Fruit fly (Drosophila melanogaster) whole organism, embryonic: ENCODE results near the gene CG32344.

Experiments
- Antp ChIP-seq: fragments of 200-800 bp; sonication (Bioruptor generic); optimal IDR thresholded peaks from 3 replicates; lab custom pipeline; 2016; ENCODE audit warnings: missing biosample characterization, missing genetic modification characterization
- Atf3 ChIP-seq: fragments of 200-800 bp; sonication (Bioruptor generic); optimal IDR thresholded peaks from 3 replicates; lab custom pipeline; 2016; ENCODE audit warnings: missing biosample characterization, missing genetic modification characterization
- Awh ChIP-seq: fragments of 200-800 bp; sonication (Bioruptor generic); IDR thresholded peaks from 2 replicates; pipeline ENCODE4, ENCODE4 v1.3.6; 2022; ENCODE audit warnings: missing biosample characterization, missing genetic modification characterization
- BtbVII ChIP-seq: fragments of 200-800 bp; sonication (Bioruptor generic); optimal IDR thresholded peaks from 3 replicates; lab custom pipeline; 2017; ENCODE audit warnings: missing biosample characterization, mild to moderate bottlenecking, missing genetic modification characterization
- CG10267 ChIP-seq: fragments of 200-800 bp; sonication (Bioruptor generic); optimal IDR thresholded peaks from 2 replicates; lab custom pipeline; 2018; ENCODE audit warnings: missing biosample characterization, mild to moderate bottlenecking, missing genetic modification characterization, moderate library complexity
- CG11456 ChIP-seq: fragments of 200-800 bp; sonication (Bioruptor generic); IDR thresholded peaks from 3 replicates; pipeline ENCODE4 v1.3.6; 2022; ENCODE audit warnings: missing biosample characterization, missing genetic modification characterization
- CG12071 ChIP-seq: fragments of 200-800 bp; sonication (Bioruptor generic); optimal IDR thresholded peaks from 3 replicates; lab custom pipeline; 2018; ENCODE audit warnings: missing biosample characterization, mild to moderate bottlenecking, missing genetic modification characterization
- CG12299 ChIP-seq: fragments of 200-800 bp; sonication (Bioruptor generic); optimal IDR thresholded peaks from 2 replicates; lab custom pipeline; 2018; ENCODE audit warnings: missing biosample characterization, mild to moderate bottlenecking, missing genetic modification characterization
- CG12769 ChIP-seq: fragments of 200-800 bp; sonication (Bioruptor generic); optimal IDR thresholded peaks from 2 replicates; lab custom pipeline; 2019; ENCODE audit warnings: missing biosample characterization, mild to moderate bottlenecking, missing genetic modification characterization, moderate library complexity
- CG13624 ChIP-seq: fragments of 200-800 bp; sonication (Bioruptor generic); optimal IDR thresholded peaks from 2 replicates; lab custom pipeline; 2016; ENCODE audit warnings: missing biosample characterization, missing genetic modification characterization
- CG13894 ChIP-seq: fragments of 200-800 bp; sonication (Bioruptor generic); optimal IDR thresholded peaks from 3 replicates; lab custom pipeline; 2018; ENCODE audit warnings: missing biosample characterization, mild to moderate bottlenecking, missing genetic modification characterization, moderate library complexity
- CG15269 ChIP-seq: fragments of 200-800 bp; sonication (Bioruptor generic); optimal IDR thresholded peaks from 2 replicates; lab custom pipeline; 2018; ENCODE audit warnings: missing biosample characterization, mild to moderate bottlenecking, missing genetic modification characterization, moderate library complexity
- CG1603 ChIP-seq: fragments of 200-800 bp; sonication (Bioruptor generic); optimal IDR thresholded peaks from 2 replicates; lab custom pipeline; 2019; ENCODE audit warnings: missing biosample characterization, mild to moderate bottlenecking, missing genetic modification characterization, moderate library complexity
- CG18262 ChIP-seq: fragments of 200-800 bp; optimal IDR thresholded peaks from 3 replicates; lab custom pipeline; 2019; ENCODE audit warnings: missing biosample characterization, mild to moderate bottlenecking, missing genetic modification characterization, moderate library complexity
- CG2678 ChIP-seq: fragments of 200-800 bp; sonication (Bioruptor generic); optimal IDR thresholded peaks from 3 replicates; lab custom pipeline; 2019; ENCODE audit warnings: missing biosample characterization, mild to moderate bottlenecking, missing genetic modification characterization, moderate library complexity
- CG3407 ChIP-seq: fragments of 200-800 bp; sonication (Bioruptor generic); optimal IDR thresholded peaks from 2 replicates; lab custom pipeline; 2018; ENCODE audit warnings: missing biosample characterization, mild to moderate bottlenecking, missing genetic modification characterization
- CG4328 ChIP-seq: fragments of 200-800 bp; sonication (Bioruptor generic); optimal IDR thresholded peaks from 3 replicates; lab custom pipeline; 2017; ENCODE audit warnings: missing biosample characterization, missing genetic modification reagents, missing genetic modification characterization
- CG5180 ChIP-seq: fragments of 200-800 bp; sonication (Bioruptor generic); optimal IDR thresholded peaks from 3 replicates; lab custom pipeline; 2017; ENCODE audit warnings: missing biosample characterization, missing genetic modification characterization, mild to moderate bottlenecking, moderate library complexity, missing genetic modification reagents
- CG6854 ChIP-seq: fragments of 200-800 bp; sonication (Bioruptor generic); optimal IDR thresholded peaks from 3 replicates; lab custom pipeline; 2017; ENCODE audit warnings: missing biosample characterization, mild to moderate bottlenecking, missing genetic modification characterization
- CG7357 ChIP-seq: fragments of 200-800 bp; sonication (Bioruptor generic); IDR thresholded peaks from 3 replicates; pipeline ENCODE4 v1.3.6; 2022; ENCODE audit warnings: missing biosample characterization, missing genetic modification characterization
- CG8089 ChIP-seq: fragments of 200-800 bp; sonication (Bioruptor generic); optimal IDR thresholded peaks from 3 replicates; lab custom pipeline; 2016; ENCODE audit warnings: missing biosample characterization, missing genetic modification characterization
- E2f2 ChIP-seq: fragments of 200-800 bp; sonication (Bioruptor generic); IDR thresholded peaks from 2 replicates; pipeline ENCODE4 v1.3.6; 2022; ENCODE audit warnings: missing biosample characterization, missing genetic modification characterization
- Lhr ChIP-seq: fragments of 200-800 bp; sonication (Bioruptor generic); optimal IDR thresholded peaks from 3 replicates; lab custom pipeline; 2017; ENCODE audit warnings: mild to moderate bottlenecking, missing biosample characterization, missing genetic modification reagents, missing genetic modification characterization
- Max ChIP-seq: fragments of 200-800 bp; sonication (Bioruptor generic); optimal IDR thresholded peaks from 2 replicates; lab custom pipeline; 2016; ENCODE audit warnings: missing biosample characterization, mild to moderate bottlenecking, missing genetic modification characterization
- Nf-YB ChIP-seq: fragments of 200-800 bp; sonication (Bioruptor generic); optimal IDR thresholded peaks from 3 replicates; lab custom pipeline; 2019; ENCODE audit warnings: missing biosample characterization, mild to moderate bottlenecking, missing genetic modification characterization, moderate library complexity
- Sry-β ChIP-seq: fragments of 200-800 bp; sonication (Bioruptor generic); optimal IDR thresholded peaks from 2 replicates; lab custom pipeline; 2018; ENCODE audit warnings: missing biosample characterization, mild to moderate bottlenecking, missing genetic modification characterization, moderate library complexity
- Vsx1 ChIP-seq: fragments of 200-800 bp; sonication (Bioruptor generic); optimal IDR thresholded peaks from 2 replicates; lab custom pipeline; 2017; ENCODE audit warnings: missing biosample characterization, mild to moderate bottlenecking, missing genetic modification characterization, missing genetic modification reagents
- az2 ChIP-seq: fragments of 200-800 bp; sonication (Bioruptor generic); optimal IDR thresholded peaks from 3 replicates; lab custom pipeline; 2016; ENCODE audit warnings: missing biosample characterization, missing genetic modification characterization
- cg ChIP-seq: fragments of 200-800 bp; sonication (Bioruptor generic); optimal IDR thresholded peaks from 3 replicates; lab custom pipeline; 2019; ENCODE audit warnings: missing biosample characterization, mild to moderate bottlenecking, missing genetic modification characterization, moderate library complexity
- ci ChIP-seq: fragments of 200-800 bp; sonication (Bioruptor generic); IDR thresholded peaks from 3 replicates; pipeline ENCODE4 v1.3.6; 2022; ENCODE audit warnings: missing biosample characterization, missing genetic modification characterization
- eyg ChIP-seq: fragments of 200-800 bp; sonication (Bioruptor generic); optimal IDR thresholded peaks from 3 replicates; lab custom pipeline; 2016; ENCODE audit warnings: missing biosample characterization, missing genetic modification characterization
- grn ChIP-seq: fragments of 200-800 bp; sonication (Bioruptor generic); optimal IDR thresholded peaks from 3 replicates; lab custom pipeline; 2017; ENCODE audit warnings: missing biosample characterization, missing genetic modification characterization
- insv ChIP-seq, 2 experiments: fragments of 200-800 bp; sonication (Bioruptor generic); optimal IDR thresholded peaks; 3 replicates each; lab custom pipeline; 2016 to 2018; ENCODE audit warnings: missing biosample characterization in 2 of 2, missing genetic modification characterization in 2 of 2
- lmd ChIP-seq: fragments of 200-800 bp; sonication (Bioruptor generic); IDR thresholded peaks from 2 replicates; pipeline ENCODE4 v1.3.6; 2022; ENCODE audit warnings: missing biosample characterization, missing genetic modification characterization
- lola ChIP-seq, 3 experiments: fragments of >200 bp in 2 of 3; fragments of 200-800 bp in 1 of 3; sonication (Bioruptor generic) in 1 of 3; optimal IDR thresholded peaks; 2 replicates each; lab custom pipeline; 2017 to 2019; ENCODE audit warnings: missing biosample characterization in 3 of 3, missing genetic modification characterization in 3 of 3, mild to moderate bottlenecking in 1 of 3, moderate library complexity in 1 of 3
- pum ChIP-seq: fragments of 200-800 bp; sonication (Bioruptor generic); optimal IDR thresholded peaks from 2 replicates; lab custom pipeline; 2016; ENCODE audit warnings: missing biosample characterization, missing genetic modification characterization
- salm ChIP-seq: fragments of 200-800 bp; sonication (Bioruptor generic); optimal IDR thresholded peaks from 2 replicates; lab custom pipeline; 2018; ENCODE audit warnings: missing biosample characterization, mild to moderate bottlenecking, missing genetic modification characterization
- sc ChIP-seq, 3 experiments: fragments of >200 bp in 2 of 3; fragments of 200-800 bp in 1 of 3; sonication (Bioruptor generic) in 1 of 3; optimal IDR thresholded peaks; 2 replicates in 2 of 3; 3 replicates in 1 of 3; lab custom pipeline; 2017; ENCODE audit warnings: mild to moderate bottlenecking in 1 of 3, missing biosample characterization in 1 of 3, missing genetic modification characterization in 1 of 3, missing genetic modification reagents in 1 of 3
- scrt ChIP-seq: fragments of 200-800 bp; sonication (Bioruptor generic); optimal IDR thresholded peaks from 2 replicates; lab custom pipeline; 2018; ENCODE audit warnings: missing biosample characterization, mild to moderate bottlenecking, missing genetic modification characterization, moderate library complexity
- sens ChIP-seq: fragments of 200-800 bp; sonication (Bioruptor generic); peaks from one replicate; lab custom pipeline; 2016; ENCODE audit warnings: missing biosample characterization, missing genetic modification characterization
- slou ChIP-seq: fragments of 200-800 bp; sonication (Bioruptor generic); optimal IDR thresholded peaks from 3 replicates; lab custom pipeline; 2016; ENCODE audit warnings: missing biosample characterization, missing genetic modification characterization
- sob ChIP-seq: fragments of 200-800 bp; sonication (Bioruptor generic); IDR thresholded peaks from 2 replicates; pipeline ENCODE4 v1.3.6; 2022; ENCODE audit warnings: missing biosample characterization, missing genetic modification characterization
- sug ChIP-seq: fragments of 200-800 bp; optimal IDR thresholded peaks from 2 replicates; lab custom pipeline; 2019; ENCODE audit warnings: missing biosample characterization, mild to moderate bottlenecking, missing genetic modification characterization, moderate library complexity
- tgo ChIP-seq: fragments of 200-800 bp; sonication (Bioruptor generic); IDR thresholded peaks from 3 replicates; pipeline ENCODE4 v1.3.6; 2022; ENCODE audit warnings: missing biosample characterization, missing genetic modification characterization
- tll ChIP-seq, 2 experiments: fragments of 200-800 bp in 1 of 2; fragments of >200 bp in 1 of 2; sonication (Bioruptor generic) in 1 of 2; optimal IDR thresholded peaks; 2 replicates each; lab custom pipeline; 2017 to 2019; ENCODE audit warnings: missing biosample characterization in 2 of 2, missing genetic modification characterization in 2 of 2, mild to moderate bottlenecking in 1 of 2, moderate library complexity in 1 of 2
- usp ChIP-seq: fragments of >200 bp; optimal IDR thresholded peaks from 2 replicates; lab custom pipeline; 2017; ENCODE audit warnings: missing biosample characterization, missing genetic modification characterization
- wdn ChIP-seq: fragments of 200-800 bp; sonication (Bioruptor generic); IDR thresholded peaks from 2 replicates; pipeline ENCODE4 v1.3.6; 2022; ENCODE audit warnings: missing biosample characterization, missing genetic modification characterization
- zen ChIP-seq: fragments of 200-800 bp; sonication (Bioruptor generic); optimal IDR thresholded peaks from 3 replicates; lab custom pipeline; 2018; ENCODE audit warnings: missing biosample characterization, mild to moderate bottlenecking, missing genetic modification characterization, moderate library complexity

CG32344 gene

DNA sequence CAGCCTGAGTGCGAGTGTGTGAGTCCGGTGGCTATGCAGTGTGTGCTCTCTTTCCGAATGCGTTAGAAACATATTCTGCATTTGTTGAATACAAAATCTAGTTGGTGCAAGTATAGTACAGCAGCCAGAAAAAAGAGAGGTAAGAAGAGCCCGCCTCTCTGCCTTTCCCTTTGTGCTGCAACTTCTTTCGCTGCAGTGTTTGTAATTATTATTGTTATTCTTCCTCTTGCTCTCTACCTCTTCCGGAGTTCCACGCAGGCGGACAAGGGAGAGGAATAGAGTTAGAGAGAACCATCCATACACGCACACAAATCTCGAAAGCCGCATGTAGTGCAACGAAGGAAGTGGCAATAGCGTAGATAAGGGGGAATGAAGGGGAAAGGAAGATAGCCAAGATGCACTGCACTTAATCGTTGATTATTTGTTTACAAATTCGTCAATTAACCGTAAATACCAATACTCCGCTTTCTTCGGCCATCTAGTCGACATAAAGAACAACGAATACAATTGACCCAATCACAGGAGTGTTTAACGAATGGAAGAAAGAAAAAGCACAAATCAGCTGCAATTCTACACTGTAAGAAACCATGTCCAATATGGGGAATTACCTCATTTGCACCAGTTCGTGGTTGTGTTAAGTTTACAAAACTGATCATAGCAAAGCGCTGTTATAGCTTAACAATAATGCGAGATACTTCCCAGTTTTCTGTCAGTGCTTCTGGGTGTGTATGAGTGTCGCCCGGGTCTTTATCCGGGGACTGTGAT lies 23.3 kb upstream of the CG32344 start (continued):
- peak; percentile 54 for TF ChIP-seq eyg
- TF ChIP-seq CG10267 (tag; lab: Kevin White, UChicago): peak; percentile 67
- peak; percentile 75 for TF ChIP-seq CG3407 (GFP tag; lab: Kevin White, UChicago)
- TF ChIP-seq salm (tag; lab: Kevin White, UChicago): no peak
- no peak for TF ChIP-seq scrt (GFP tag; lab: Kevin White, UChicago)
- no peak for TF ChIP-seq BtbVII (GFP tag; lab: Kevin White, UChicago)
- TF ChIP-seq CG12769 (tag; lab: Kevin White, UChicago): peak; percentile 51
- no peak for TF ChIP-seq CG6854 (GFP tag; lab: Kevin White, UChicago)
- TF ChIP-seq sob (GFP tag; lab: Robert Waterston, UW): peak; percentile 40; the same call in 1 of the 2 replicates
- peak in 1 of 3 experiments; percentile 69 for TF ChIP-seq lola (GFP tag; optimal IDR thresholded peaks at IDR 0.05; lab: Kevin White, UChicago)
- peak; percentile 27 for TF ChIP-seq Sry-β (GFP tag; lab: Kevin White, UChicago)
- TF ChIP-seq CG5180 (GFP tag; lab: Kevin White, UChicago): peak; percentile 47
- TF ChIP-seq CG2678 (tag; lab: Kevin White, UChicago): peak; percentile 71
- TF ChIP-seq CG11456 (GFP tag; lab: Robert Waterston, UW): no peak
- no peak for TF ChIP-seq slou
- TF ChIP-seq CG8089 (GFP tag; lab: Kevin White, UChicago): peak; percentile 73
- no peak for TF ChIP-seq tll (GFP tag; optimal IDR thresholded peaks at IDR 0.05; lab: Kevin White, UChicago)
- peak; percentile 15 for TF ChIP-seq CG13624 (GFP tag; lab: Kevin White, UChicago)
- no peak for TF ChIP-seq CG13894 (tag; lab: Kevin White, UChicago)
- TF ChIP-seq wdn (GFP tag; lab: Robert Waterston, UW): no peak
- peak; percentile 43 for TF ChIP-seq Max (GFP tag; lab: Kevin White, UChicago)
- TF ChIP-seq ci: peak; percentile 92
- TF ChIP-seq grn: no peak
- peak; percentile 66 for TF ChIP-seq tgo (GFP tag; lab: Robert Waterston, UW)
- peak; percentile 58 for TF ChIP-seq cg (GFP tag; lab: Kevin White, UChicago)
- peak; percentile 92 for TF ChIP-seq CG1603 (tag; lab: Kevin White, UChicago)
- TF ChIP-seq zen (tag; lab: Kevin White, UChicago): peak; percentile 46
- peak; percentile 60 for TF ChIP-seq CG12071
- peak; percentile 26 for TF ChIP-seq CG15269 (tag; lab: Kevin White, UChicago)
- TF ChIP-seq Vsx1 (GFP tag; lab: Kevin White, UChicago): no peak
- no peak for TF ChIP-seq CG7357 (GFP tag; lab: Robert Waterston, UW)
- no peak for TF ChIP-seq CG4328 (GFP tag; lab: Kevin White, UChicago)
- TF ChIP-seq Atf3 (GFP tag; lab: Kevin White, UChicago): peak; percentile 70
- peak; percentile 84 for TF ChIP-seq Antp
- TF ChIP-seq sug (tag; lab: Kevin White, UChicago): no peak
- TF ChIP-seq Awh (GFP tag; lab: Robert Waterston, UW): peak; percentile 85
- TF ChIP-seq usp (GFP tag; lab: Kevin White, UChicago): no peak
- TF ChIP-seq Nf-YB (GFP tag; lab: Kevin White, UChicago): peak; percentile 68
- TF ChIP-seq lmd (GFP tag; lab: Robert Waterston, UW): peak; percentile 69
- peak; percentile 56 for TF ChIP-seq Lhr (GFP tag; lab: Kevin White, UChicago)
- no peak for TF ChIP-seq insv (GFP tag; optimal IDR thresholded peaks at IDR 0.05; lab: Kevin White, UChicago)
- TF ChIP-seq sc (optimal IDR thresholded peaks at IDR 0.05; lab: Kevin White, UChicago): no peak
- TF ChIP-seq sc (GFP tag; optimal IDR thresholded peaks at IDR 0.05; lab: Kevin White, UChicago): peak; percentile 78
- TF ChIP-seq pum (GFP tag; lab: Kevin White, UChicago): peak; percentile 76
- peak; percentile 86 for TF ChIP-seq CG18262
- TF ChIP-seq E2f2 (GFP tag; lab: Robert Waterston, UW): peak; percentile 28; the same call in 1 of the 2 replicates
- TF ChIP-seq az2 (GFP tag; lab: Kevin White, UChicago): peak; percentile 83
- peak; percentile 43 for TF ChIP-seq CG12299 (tag; lab: Kevin White, UChicago)
- peak; percentile 98 for TF ChIP-seq sens (GFP tag; lab: Kevin White, UChicago)
